Worm (Caenorhabditis elegans): Measurements from ENCODE around the gene bre-3.

The bre-3 gene

ce11 chrIII:9511055-9511520, 25.8 kb upstream of the bre-3 start, which contains the start of gene F55H2.5:
F55H2.5 (plus strand) TSS chrIII:9511470.
- TF ChIP-seq lsy-27 (tag; optimal IDR thresholded peaks at IDR 0.05; ENCODE audit: borderline replicate concordance, insufficient read depth), result no peak
- TF ChIP-seq hmg-1.2 (GFP tag; IDR thresholded peaks at IDR 0.05), result peak; percentile 14; the same call in 1 of the 2 replicates

- TF ChIP-seq athp-1 (tag; optimal IDR thresholded peaks at IDR 0.05), result peak; percentile 7
- no peak for TF ChIP-seq dpl-1 (GFP tag; optimal IDR thresholded peaks at IDR 0.05)
- peak in 1 of 2 experiments; percentile 17 for TF ChIP-seq let-607 (tag; optimal IDR thresholded peaks at IDR 0.05)
- peak; percentile 10 for TF ChIP-seq ZK185.1 (tag; optimal IDR thresholded peaks at IDR 0.05; ENCODE audit: poor library complexity, severe bottlenecking)
- TF ChIP-seq xnd-1 (tag; optimal IDR thresholded peaks at IDR 0.05), result peak; percentile 9
- TF ChIP-seq madf-10 (tag; optimal IDR thresholded peaks at IDR 0.05), result peak; percentile 33
- no peak for TF ChIP-seq mes-4 (tag; optimal IDR thresholded peaks at IDR 0.05)
- peak; percentile 77 for TF ChIP-seq tlf-1 (GFP tag; optimal IDR thresholded peaks at IDR 0.05)
- peak; percentile 74 for TF ChIP-seq ceh-27 (GFP tag; optimal IDR thresholded peaks at IDR 0.05)
- peak; percentile 12 for TF ChIP-seq K12H6.12 (tag; optimal IDR thresholded peaks at IDR 0.05)
- TF ChIP-seq B0019.2 (GFP tag; conservative IDR thresholded peaks at IDR 0.05), result 0 out of 2 replicates have a peak, but pooled peaks have one; percentile 43
- peak; percentile 24 for TF ChIP-seq gei-17 (GFP tag; optimal IDR thresholded peaks at IDR 0.05)
- TF ChIP-seq B0035.1 (tag; optimal IDR thresholded peaks at IDR 0.05), result peak; percentile 48
- peak; percentile 51 for TF ChIP-seq atf-7 (tag; optimal IDR thresholded peaks at IDR 0.05)
- peak; percentile 11 for TF ChIP-seq hmg-1.2 (GFP tag; IDR thresholded peaks at IDR 0.05)
- no peak for TF ChIP-seq F55B11.4 (tag; optimal IDR thresholded peaks at IDR 0.05; ENCODE audit: borderline replicate concordance, insufficient read depth)
- TF ChIP-seq lin-35 (GFP tag; optimal IDR thresholded peaks at IDR 0.05), result peak in 1 of 3 experiments; percentile 51
- peak; percentile 49 for TF ChIP-seq madf-6 (GFP tag; IDR thresholded peaks at IDR 0.05)
- no peak for TF ChIP-seq unc-62 (GFP tag; optimal IDR thresholded peaks at IDR 0.05)
- TF ChIP-seq ama-1 (optimal IDR thresholded peaks at IDR 0.05), result peak; percentile 41
- peak in 1 of 2 experiments; percentile 21 for TF ChIP-seq ama-1 (GFP tag; optimal IDR thresholded peaks at IDR 0.05)
- TF ChIP-seq madf-3 (GFP tag; IDR thresholded peaks at IDR 0.05), result 0 out of 2 replicates have a peak, but pooled peaks have one; percentile 29
- TF ChIP-seq repo-1 (tag; optimal IDR thresholded peaks at IDR 0.05), result peak; percentile 90
- TF ChIP-seq him-1 (tag; optimal IDR thresholded peaks at IDR 0.05), result peak; percentile 38
- peak; percentile 65 for TF ChIP-seq chd-7 (tag; optimal IDR thresholded peaks at IDR 0.05)
- TF ChIP-seq ztf-6 (GFP tag; IDR thresholded peaks at IDR 0.05), result no peak
- TF ChIP-seq lin-40 (tag; optimal IDR thresholded peaks at IDR 0.05), result peak; percentile 37
- TF ChIP-seq somi-1 (GFP tag; optimal IDR thresholded peaks at IDR 0.05), result no peak
- TF ChIP-seq zfh-2 (GFP tag; conservative IDR thresholded peaks at IDR 0.05), result no peak
- peak; percentile 73 for TF ChIP-seq F52B5.7 (tag; optimal IDR thresholded peaks at IDR 0.05)
- TF ChIP-seq cebp-1 (GFP tag; IDR thresholded peaks at IDR 0.05), result no peak
- TF ChIP-seq cebp-1 (tag; optimal IDR thresholded peaks at IDR 0.05), result peak; percentile 45
- no peak for TF ChIP-seq Y53F4B.3 (GFP tag; IDR thresholded peaks at IDR 0.05)
- TF ChIP-seq mcd-1 (GFP tag; IDR thresholded peaks at IDR 0.05), result 0 out of 2 replicates have a peak, but pooled peaks have one; percentile 19
- TF ChIP-seq F39B2.1 (GFP tag; IDR thresholded peaks at IDR 0.05), result no peak
- peak; percentile 57; the same call in 1 of the 2 replicates for TF ChIP-seq hsf-1 (GFP tag; IDR thresholded peaks at IDR 0.05)
- TF ChIP-seq attf-3 (GFP tag; conservative IDR thresholded peaks at IDR 0.05), result no peak
- TF ChIP-seq unc-130 (GFP tag; optimal IDR thresholded peaks at IDR 0.05), result peak; percentile 3
- 0 out of 2 replicates have a peak, but pooled peaks have one; percentile 12 for TF ChIP-seq ceh-100 (GFP tag; IDR thresholded peaks at IDR 0.05)
- peak; percentile 23; the same call in 1 of the 2 replicates for TF ChIP-seq F33H1.4 (GFP tag; IDR thresholded peaks at IDR 0.05)
- peak; percentile 60; the same call in 1 of the 2 replicates for TF ChIP-seq pbrm-1 (GFP tag; IDR thresholded peaks at IDR 0.05)
- 0 out of 2 replicates have a peak, but pooled peaks have one; percentile 9 for TF ChIP-seq ceh-40 (GFP tag; IDR thresholded peaks at IDR 0.05)
- TF ChIP-seq F37B4.10 (GFP tag; IDR thresholded peaks at IDR 0.05), result 0 out of 2 replicates have a peak, but pooled peaks have one; percentile 54
- TF ChIP-seq Y53G8AR.9 (GFP tag; conservative IDR thresholded peaks at IDR 0.05), result peak; percentile 70
These were observed 24.6 kb upstream of the bre-3 start for ce11 chrIII:9509764-9510370.
